Worm (Caenorhabditis elegans) whole organism, early embryonic: Measurements from ENCODE around the gene sri-65.
"Not testable (repeated sequence)": the region's sequence is repeated elsewhere in the genome, so short reads cannot be mapped to it uniquely, and the experiment has no call there.

ENCODE experiments used
- B0310.2 ChIP-seq: sonication (generic microtip); optimal IDR thresholded peaks from 2 replicates; lab custom pipeline; 2016; ENCODE audit warnings: mild to moderate bottlenecking, missing genetic modification characterization, missing compliant biosample characterization
- F13C5.2 ChIP-seq: sonication (generic microtip); optimal IDR thresholded peaks from 2 replicates; lab custom pipeline; 2017; ENCODE audit warnings: mild to moderate bottlenecking, missing genetic modification characterization, inconsistent platforms, missing compliant biosample characterization
- aly-1 ChIP-seq: sonication (generic microtip); optimal IDR thresholded peaks from 2 replicates; lab custom pipeline; 2016; ENCODE audit warnings: missing genetic modification characterization, missing compliant biosample characterization
- ama-1 ChIP-seq: fragments of 150-350 bp; optimal IDR thresholded peaks from 2 replicates; lab custom pipeline; 2014
- ceh-13 ChIP-seq: fragments of 200-800 bp; sonication (Bioruptor generic); optimal IDR thresholded peaks from 2 replicates; lab custom pipeline; 2018; ENCODE audit warnings: mild to moderate bottlenecking, missing genetic modification characterization, missing compliant biosample characterization
- ceh-36 ChIP-seq: sonication (generic microtip); optimal IDR thresholded peaks from 2 replicates; lab custom pipeline; 2016; ENCODE audit warnings: missing genetic modification characterization, inconsistent platforms, missing compliant biosample characterization
- ets-7 ChIP-seq: sonication (generic microtip); optimal IDR thresholded peaks from 2 replicates; lab custom pipeline; 2016; ENCODE audit warnings: missing genotype, missing genetic modification characterization, missing compliant biosample characterization
- flt-1 ChIP-seq: fragments of 200-800 bp; sonication (Bioruptor generic); IDR thresholded peaks from 2 replicates; pipeline ENCODE4 v1.3.6; 2022; ENCODE audit warnings: missing genetic modification characterization, missing compliant biosample characterization
- hmbx-1 ChIP-seq: sonication (generic microtip); optimal IDR thresholded peaks from 2 replicates; lab custom pipeline; 2016; ENCODE audit warnings: mild to moderate bottlenecking, missing genetic modification characterization, missing compliant biosample characterization
- hmg-4 ChIP-seq: fragments of 200-800 bp; sonication (Bioruptor generic); optimal IDR thresholded peaks from 2 replicates; lab custom pipeline; 2018; ENCODE audit warnings: mild to moderate bottlenecking, missing genetic modification characterization, missing compliant biosample characterization
- hnd-1 ChIP-seq: sonication (generic microtip); optimal IDR thresholded peaks from 2 replicates; lab custom pipeline; 2016; ENCODE audit warnings: missing genetic modification characterization, missing compliant biosample characterization
- pes-1 ChIP-seq: fragments of 200-800 bp; sonication (Bioruptor generic); IDR thresholded peaks from 2 replicates; pipeline ENCODE4 v1.3.6; 2022; ENCODE audit warnings: missing genetic modification reagents, missing genetic modification characterization, missing compliant biosample characterization
- scrt-1 ChIP-seq: fragments of 200-800 bp; sonication (Bioruptor generic); IDR thresholded peaks from 2 replicates; pipeline ENCODE4 v1.3.6; 2022; ENCODE audit warnings: missing genetic modification characterization, missing compliant biosample characterization
- sea-1 ChIP-seq: fragments of 200-800 bp; sonication (Bioruptor generic); conservative IDR thresholded peaks from 2 replicates; pipeline ENCODE4 v1.3.6; 2022; ENCODE audit warnings: missing genetic modification characterization, missing compliant biosample characterization
- tbx-11 ChIP-seq: fragments of 200-800 bp; sonication (Bioruptor generic); IDR thresholded peaks from 2 replicates; pipeline ENCODE4 v1.3.6; 2022; ENCODE audit warnings: missing genetic modification characterization, missing compliant biosample characterization
- tbx-37 ChIP-seq: fragments of 200-800 bp; sonication (Bioruptor generic); conservative IDR thresholded peaks from 2 replicates; pipeline ENCODE4 v1.3.6; 2022; ENCODE audit warnings: missing genetic modification reagents, missing genetic modification characterization, missing compliant biosample characterization
- tra-4 ChIP-seq: sonication (generic microtip); optimal IDR thresholded peaks from 2 replicates; lab custom pipeline; 2017; ENCODE audit warnings: missing genetic modification characterization, missing compliant biosample characterization

sri-65 gene

DNA sequence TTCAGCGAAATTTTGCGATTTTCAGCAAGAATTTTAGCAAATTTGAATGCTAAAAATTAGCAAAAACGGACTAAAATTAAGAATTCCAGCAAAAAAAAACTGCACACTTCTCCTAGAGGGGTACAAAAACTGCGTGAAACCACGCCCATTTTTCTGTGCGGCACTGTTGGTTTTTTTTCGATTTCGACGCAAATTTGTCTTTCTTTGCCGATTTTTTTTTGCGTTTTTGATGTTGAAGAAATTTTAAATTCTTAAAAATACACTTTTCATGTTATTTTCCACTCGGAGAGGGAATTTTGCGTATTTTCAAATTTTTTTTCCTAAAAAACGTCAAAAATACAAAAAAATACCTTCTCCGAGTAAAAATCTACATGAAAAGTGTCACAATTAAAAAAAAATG lies 15.8 kb upstream of the sri-65 start, which contains the start of gene syp-1:
syp-1 (plus strand) TSS at position 301 of the 400 bp plus-strand sequence.
- TF ChIP-seq F13C5.2 (tag; lab: Kevin White, UChicago) (no peak), hmg-4 (no peak), B0310.2 (tag; lab: Kevin White, UChicago) (no peak), scrt-1 (no peak), ets-7 (tag; lab: Kevin White, UChicago) (no peak), hmbx-1 (no peak), hnd-1 (tag; lab: Kevin White, UChicago) (no peak), ceh-13 (GFP tag; lab: Kevin White, UChicago) (no peak), tbx-37 (GFP tag; lab: Robert Waterston, UW) (no peak), flt-1 (GFP tag; lab: Robert Waterston, UW) (no peak), tbx-11 (GFP tag; lab: Robert Waterston, UW) (no peak), tra-4 (tag; lab: Kevin White, UChicago) (no peak), ama-1 (lab: Kevin White, UChicago) (no peak), pes-1 (no peak), sea-1 (no peak)

DNA sequence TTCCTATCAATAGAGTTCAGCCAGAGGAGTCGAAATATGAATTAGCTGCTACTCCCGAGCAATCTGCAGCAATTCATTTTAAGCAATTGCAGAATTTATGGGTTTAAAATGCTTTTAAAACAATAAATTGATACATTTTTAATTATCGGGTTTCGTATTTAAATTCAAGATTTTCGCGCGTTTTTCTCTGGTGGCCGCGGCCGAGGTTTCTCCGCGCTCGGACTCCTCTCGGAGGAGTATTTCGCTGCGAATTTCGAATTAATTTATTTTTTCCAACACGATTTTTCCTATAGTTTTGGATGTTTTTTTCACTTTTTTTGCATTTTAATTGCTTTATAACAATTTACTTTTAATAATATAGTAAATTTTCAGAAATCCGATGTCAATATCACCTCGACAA lies 13.4 kb upstream of the sri-65 start, which contains the start of gene F13A7.14:
F13A7.14 (plus strand) TSS at position 373 of the 400 bp plus-strand sequence.
- TF ChIP-seq aly-1 (tag; lab: Kevin White, UChicago) (no peak), tbx-37 (GFP tag; lab: Robert Waterston, UW) (peak; percentile 84), pes-1 (peak; percentile 64), hmg-4 (peak; percentile 19)

DNA sequence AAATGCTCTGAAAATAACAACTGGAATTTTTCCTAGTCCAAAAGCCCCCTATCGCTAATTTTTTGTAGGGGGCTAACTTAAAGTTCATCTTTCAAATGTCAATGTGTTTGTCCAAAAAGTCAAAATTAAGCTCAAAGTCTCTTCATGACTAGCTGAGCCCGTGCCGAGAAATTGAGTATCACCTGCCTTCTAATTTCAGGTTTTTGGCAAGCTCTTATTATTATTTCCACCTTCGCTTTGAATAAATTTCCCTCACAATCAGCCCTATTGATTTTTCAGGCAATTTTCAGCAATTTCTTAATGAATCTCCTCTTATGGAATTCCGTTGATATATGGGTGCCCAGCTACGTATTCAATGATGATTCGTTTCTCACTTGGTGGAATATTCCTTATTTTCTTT lies 11.2 kb upstream of the sri-65 start, which contains the start of gene sre-36:
sre-36 (plus strand) TSS at position 301 of the 400 bp plus-strand sequence.
- TF ChIP-seq hmbx-1 (no peak), B0310.2 (tag; lab: Kevin White, UChicago) (no peak), hnd-1 (tag; lab: Kevin White, UChicago) (no peak), tra-4 (tag; lab: Kevin White, UChicago) (no peak), scrt-1 (no peak), tbx-37 (GFP tag; lab: Robert Waterston, UW) (no peak), tbx-11 (GFP tag; lab: Robert Waterston, UW) (no peak), sea-1 (no peak), flt-1 (GFP tag; lab: Robert Waterston, UW) (no peak)

DNA sequence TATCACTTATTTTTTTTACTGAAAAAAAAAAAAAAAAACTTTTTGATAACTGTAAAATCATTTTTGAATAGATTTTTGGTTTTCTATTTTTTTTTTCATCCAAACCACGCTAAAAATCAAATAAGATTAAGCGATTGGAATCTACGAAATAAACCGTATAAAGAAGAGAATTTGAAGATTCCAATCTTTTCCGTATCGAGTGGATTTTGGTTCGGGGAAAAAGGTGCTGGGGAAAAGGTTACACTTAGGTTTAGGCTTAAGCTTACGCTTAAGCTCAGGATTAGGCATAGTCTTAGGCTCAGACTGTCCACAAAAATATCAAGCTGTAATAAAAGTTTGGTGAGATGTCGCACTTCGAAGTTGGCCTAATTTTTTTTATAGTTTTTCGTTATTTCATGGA lies 7.6 kb upstream of the sri-65 start, which contains the start of gene F13A7.12:
F13A7.12 (plus strand) TSS at position 301 of the 400 bp plus-strand sequence.
- TF ChIP-seq tbx-11 (GFP tag; lab: Robert Waterston, UW) (no peak), scrt-1 (no peak), F13C5.2 (tag; lab: Kevin White, UChicago) (no peak), hmg-4 (no peak), sea-1 (no peak), aly-1 (tag; lab: Kevin White, UChicago) (no peak), flt-1 (GFP tag; lab: Robert Waterston, UW) (no peak)

DNA sequence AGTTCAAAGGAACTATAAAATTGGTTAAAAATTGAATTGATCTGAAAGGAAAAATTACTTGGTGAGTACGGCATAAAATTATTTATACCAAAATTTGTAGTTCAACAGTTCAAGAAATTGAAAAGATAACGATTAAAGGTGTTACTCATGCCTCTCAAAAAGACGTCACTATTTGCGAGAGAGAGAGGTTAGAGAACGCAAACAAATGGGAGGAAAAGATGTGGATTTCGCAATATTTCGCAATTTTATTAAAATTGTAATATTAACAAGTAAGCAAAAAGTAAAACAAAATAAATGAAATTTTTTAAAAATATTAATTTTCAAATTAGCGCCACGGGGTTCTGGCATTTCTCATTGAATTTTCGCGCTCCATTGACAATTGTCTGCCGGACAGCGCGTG lies 7.0 kb upstream of the sri-65 start, which contains the start of gene F13A7.11:
F13A7.11 (minus strand) TSS at position 174 of the 400 bp plus-strand sequence.
- TF ChIP-seq tra-4 (tag; lab: Kevin White, UChicago) (no peak), ceh-13 (GFP tag; lab: Kevin White, UChicago) (no peak), ama-1 (lab: Kevin White, UChicago) (no peak)

DNA sequence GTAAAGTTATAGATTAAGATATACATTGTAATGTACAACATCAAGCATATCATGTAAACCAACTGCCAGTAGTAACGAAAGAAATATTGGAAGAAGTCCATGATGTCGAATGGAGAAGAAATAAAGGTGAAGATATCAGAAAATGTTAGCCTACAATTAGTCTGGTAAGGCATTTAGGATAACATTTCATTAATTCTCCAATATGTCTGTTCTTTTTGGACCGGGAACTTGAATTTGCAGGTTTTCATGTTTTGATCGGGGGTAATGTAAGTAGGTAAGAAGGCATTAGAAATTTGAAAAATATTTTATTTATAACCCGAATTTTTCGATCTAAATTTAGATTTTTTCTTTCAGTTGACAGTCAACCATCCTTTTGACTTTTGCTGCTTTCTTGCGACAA lies 5.6 kb upstream of the sri-65 start, which contains the start of gene srd-63:
srd-63 (minus strand) TSS at position 101 of the 400 bp plus-strand sequence.
- TF ChIP-seq ama-1 (lab: Kevin White, UChicago) = no peak
- TF ChIP-seq flt-1 (GFP tag; lab: Robert Waterston, UW) = no peak
- no peak for TF ChIP-seq hnd-1 (tag; lab: Kevin White, UChicago)
- no peak for TF ChIP-seq F13C5.2 (tag; lab: Kevin White, UChicago)
- TF ChIP-seq aly-1 (tag; lab: Kevin White, UChicago) = no peak

DNA sequence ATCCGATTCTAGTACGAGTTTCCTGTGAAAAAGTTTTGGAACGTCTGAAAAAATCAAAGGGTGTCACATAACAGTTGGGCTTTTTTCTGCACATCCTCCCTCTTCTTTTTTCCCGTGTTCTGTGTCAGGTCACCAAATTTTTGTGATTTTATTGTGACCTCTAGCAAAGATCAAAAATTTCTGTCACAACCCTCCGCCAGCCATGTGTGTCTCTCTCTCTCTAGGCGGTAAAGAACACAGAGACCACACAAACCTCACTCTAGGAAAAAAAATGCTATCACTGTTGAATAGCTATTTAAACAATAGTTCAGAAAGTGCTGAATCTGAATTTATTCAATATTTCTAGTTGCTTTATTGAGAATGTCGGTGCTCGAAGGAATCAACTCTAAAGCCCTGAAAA lies 2.5 kb upstream of the sri-65 start, which contains the start of gene gst-44:
gst-44 (plus strand) TSS at position 237 of the 400 bp plus-strand sequence.
- no peak for TF ChIP-seq ceh-13 (GFP tag; lab: Kevin White, UChicago)
- no peak for TF ChIP-seq B0310.2 (tag; lab: Kevin White, UChicago)
- TF ChIP-seq scrt-1 = no peak
- no peak for TF ChIP-seq hmbx-1
- no peak for TF ChIP-seq F13C5.2 (tag; lab: Kevin White, UChicago)
- no peak for TF ChIP-seq ama-1 (lab: Kevin White, UChicago)
- TF ChIP-seq hmg-4 = no peak
- TF ChIP-seq pes-1 = no peak
- no peak for TF ChIP-seq ceh-36 (tag; lab: Kevin White, UChicago)
- TF ChIP-seq tbx-37 (GFP tag; lab: Robert Waterston, UW) = no peak

DNA sequence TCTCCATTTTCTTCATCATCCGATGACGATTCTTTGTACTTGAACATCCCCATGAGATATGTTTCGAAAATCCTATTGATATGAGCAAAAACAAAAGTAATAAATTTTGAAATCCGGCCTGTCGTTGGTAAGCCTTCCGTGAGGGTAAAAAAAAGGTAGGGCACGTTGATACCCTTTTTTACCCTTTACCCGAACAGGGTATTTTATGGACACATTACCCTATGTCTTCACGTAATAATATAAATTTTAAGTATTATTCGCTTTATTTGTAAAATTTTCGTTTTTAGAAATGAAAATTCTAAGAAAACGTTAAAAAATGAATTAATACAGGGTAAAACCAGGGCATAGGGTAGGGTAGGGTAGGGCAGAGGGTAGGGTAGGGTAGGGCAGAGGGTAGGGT lies 4.4 kb downstream of the sri-65 start, which contains the start of gene F13A7.7:
F13A7.7 (minus strand) TSS at position 101 of the 400 bp plus-strand sequence.
- not testable (repeated sequence) for TF ChIP-seq aly-1, ceh-36, B0310.2 (tag; lab: Kevin White, UChicago)

DNA sequence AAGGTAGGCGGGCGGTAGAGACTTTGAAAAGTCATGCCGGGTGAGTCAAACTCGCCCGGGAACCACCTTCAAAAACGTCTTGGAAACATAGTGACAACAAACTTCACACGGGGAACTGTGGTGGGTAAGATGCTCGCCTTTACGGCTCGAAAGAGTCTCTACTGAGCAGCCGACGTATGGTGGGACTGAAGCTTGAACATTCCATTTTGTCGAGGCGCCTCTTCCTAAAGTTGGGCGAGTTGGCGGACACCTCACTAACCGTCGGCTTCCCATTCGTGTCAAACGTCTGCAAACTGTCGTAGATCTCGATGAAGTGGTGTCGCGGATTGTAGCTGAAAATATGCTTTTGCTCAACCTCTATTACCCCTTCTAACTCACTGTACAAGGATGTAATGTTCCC lies 5.2 kb downstream of the sri-65 start:
- TF ChIP-seq sea-1 = no peak
- no peak for TF ChIP-seq flt-1 (GFP tag; lab: Robert Waterston, UW)
